Fruit fly (Drosophila melanogaster) whole organism, embryonic: ENCODE results near the gene CG17780.

ENCODE experiments used
- CG10274 ChIP-seq: fragments of 200-800 bp; sonication (Bioruptor generic); optimal IDR thresholded peaks from 3 replicates; lab custom pipeline; 2017; ENCODE audit warnings: missing biosample characterization, mild to moderate bottlenecking, missing genetic modification characterization
- CG10543 ChIP-seq: fragments of 200-800 bp; sonication (Bioruptor generic); optimal IDR thresholded peaks from 3 replicates; lab custom pipeline; 2017; ENCODE audit warnings: missing biosample characterization, mild to moderate bottlenecking, missing genetic modification characterization, moderate library complexity
- CG10654 ChIP-seq: fragments of 200-800 bp; sonication (Bioruptor generic); optimal IDR thresholded peaks from 2 replicates; lab custom pipeline; 2016; ENCODE audit warnings: missing biosample characterization, missing genetic modification characterization
- CG11560 ChIP-seq: fragments of 200-800 bp; sonication (Bioruptor generic); IDR thresholded peaks from 3 replicates; pipeline ENCODE4 v1.3.6; 2022; ENCODE audit warnings: missing biosample characterization, missing genetic modification characterization
- CG12104 ChIP-seq: fragments of 200-800 bp; sonication (Bioruptor generic); optimal IDR thresholded peaks from 3 replicates; lab custom pipeline; 2016; ENCODE audit warnings: missing biosample characterization, missing genetic modification characterization
- CG13624 ChIP-seq: fragments of 200-800 bp; sonication (Bioruptor generic); optimal IDR thresholded peaks from 2 replicates; lab custom pipeline; 2016; ENCODE audit warnings: missing biosample characterization, missing genetic modification characterization
- CG14667 ChIP-seq: fragments of 200-800 bp; sonication (Bioruptor generic); IDR thresholded peaks from 2 replicates; pipeline ENCODE4 v1.3.6; 2022; ENCODE audit warnings: missing biosample characterization, missing genetic modification characterization
- CG15514 ChIP-seq: fragments of 200-800 bp; sonication (Bioruptor generic); optimal IDR thresholded peaks from 3 replicates; lab custom pipeline; 2017; ENCODE audit warnings: missing biosample characterization, missing genetic modification characterization, mild to moderate bottlenecking, moderate library complexity, missing genetic modification reagents
- CG15696 ChIP-seq: fragments of 200-800 bp; sonication (Bioruptor generic); optimal IDR thresholded peaks from 2 replicates; lab custom pipeline; 2019; ENCODE audit warnings: missing biosample characterization, mild to moderate bottlenecking, missing genetic modification characterization, moderate library complexity
- CG18262 ChIP-seq: fragments of 200-800 bp; optimal IDR thresholded peaks from 3 replicates; lab custom pipeline; 2019; ENCODE audit warnings: missing biosample characterization, mild to moderate bottlenecking, missing genetic modification characterization, moderate library complexity
- CG18476 ChIP-seq: fragments of 200-800 bp; sonication (Bioruptor generic); optimal IDR thresholded peaks from 2 replicates; lab custom pipeline; 2016; ENCODE audit warnings: missing biosample characterization, mild to moderate bottlenecking, missing genetic modification characterization
- CG18619 ChIP-seq: fragments of 200-800 bp; sonication (Bioruptor generic); optimal IDR thresholded peaks from 3 replicates; lab custom pipeline; 2017; ENCODE audit warnings: missing biosample characterization, mild to moderate bottlenecking, missing genetic modification characterization
- CG2889 ChIP-seq: fragments of 200-800 bp; sonication (Bioruptor generic); IDR thresholded peaks from 3 replicates; pipeline ENCODE4 v1.3.6; 2022; ENCODE audit warnings: missing biosample characterization, missing genetic modification characterization
- CG30020 ChIP-seq: fragments of 200-800 bp; optimal IDR thresholded peaks from 2 replicates; lab custom pipeline; 2019; ENCODE audit warnings: missing biosample characterization, mild to moderate bottlenecking, missing genetic modification characterization, moderate library complexity
- CG4282 ChIP-seq: fragments of 200-800 bp; sonication (Bioruptor generic); optimal IDR thresholded peaks from 2 replicates; lab custom pipeline; 2016; ENCODE audit warnings: missing biosample characterization, missing genetic modification characterization
- CG6272 ChIP-seq: fragments of 200-800 bp; sonication (Bioruptor generic); IDR thresholded peaks from 2 replicates; pipeline ENCODE4 v1.3.6; 2022; ENCODE audit warnings: missing biosample characterization, missing genetic modification characterization
- CG8089 ChIP-seq: fragments of 200-800 bp; sonication (Bioruptor generic); optimal IDR thresholded peaks from 3 replicates; lab custom pipeline; 2016; ENCODE audit warnings: missing biosample characterization, missing genetic modification characterization
- CG9876 ChIP-seq: fragments of 200-800 bp; sonication (Bioruptor generic); optimal IDR thresholded peaks from 2 replicates; lab custom pipeline; 2016; ENCODE audit warnings: missing biosample characterization, missing genetic modification characterization
- CG9932 ChIP-seq: fragments of 200-800 bp; sonication (Bioruptor generic); IDR thresholded peaks from 2 replicates; pipeline ENCODE4 v1.3.6; 2022; ENCODE audit warnings: missing biosample characterization, missing genetic modification characterization
- E2f1 ChIP-seq: fragments of 200-800 bp; sonication (Bioruptor generic); IDR thresholded peaks from 2 replicates; pipeline ENCODE4 v1.3.6; 2022; ENCODE audit warnings: missing biosample characterization, missing genetic modification characterization
- Ets65A ChIP-seq: fragments of 200-800 bp; sonication (Bioruptor generic); peaks from one replicate; lab custom pipeline; 2016; ENCODE audit warnings: missing biosample characterization, missing genetic modification characterization
- GATAe ChIP-seq: fragments of 200-800 bp; sonication (Bioruptor generic); conservative IDR thresholded peaks from 2 replicates; pipeline ENCODE4 v1.3.6; 2022; ENCODE audit warnings: missing biosample characterization, missing genetic modification characterization
- HHEX ChIP-seq: fragments of 200-800 bp; sonication (Bioruptor generic); optimal IDR thresholded peaks from 3 replicates; lab custom pipeline; 2017; ENCODE audit warnings: missing biosample characterization, mild to moderate bottlenecking, missing genetic modification characterization, missing genetic modification reagents
- MTF-1 ChIP-seq: fragments of 200-800 bp; sonication (Bioruptor generic); optimal IDR thresholded peaks from 2 replicates; lab custom pipeline; 2018; ENCODE audit warnings: missing biosample characterization, mild to moderate bottlenecking, missing genetic modification characterization, borderline replicate concordance
- Mes4 ChIP-seq: fragments of 200-800 bp; sonication (Bioruptor generic); optimal IDR thresholded peaks from 2 replicates; lab custom pipeline; 2016; ENCODE audit warnings: missing biosample characterization, missing genetic modification characterization
- NK7.1 ChIP-seq: fragments of 200-800 bp; sonication (Bioruptor generic); optimal IDR thresholded peaks from 3 replicates; lab custom pipeline; 2016; ENCODE audit warnings: missing biosample characterization, missing genetic modification characterization
- Oli ChIP-seq: fragments of 200-800 bp; sonication (Bioruptor generic); optimal IDR thresholded peaks from 2 replicates; lab custom pipeline; 2018; ENCODE audit warnings: missing biosample characterization, mild to moderate bottlenecking, missing genetic modification characterization, moderate library complexity
- Sox102F ChIP-seq: fragments of 200-800 bp; sonication (Bioruptor generic); optimal IDR thresholded peaks from 2 replicates; lab custom pipeline; 2018; ENCODE audit warnings: missing biosample characterization, mild to moderate bottlenecking, missing genetic modification characterization, moderate library complexity
- Tbp ChIP-seq: fragments of >200 bp; optimal IDR thresholded peaks from 2 replicates; lab custom pipeline; 2018; ENCODE audit warnings: missing biosample characterization, missing genetic modification characterization
- amos ChIP-seq: fragments of 200-800 bp; sonication (Bioruptor generic); IDR thresholded peaks from 2 replicates; pipeline ENCODE4 v1.3.6; 2022; ENCODE audit warnings: missing biosample characterization, missing genetic modification characterization; ENCODE audit not compliant: partially characterized antibody
- ase ChIP-seq: fragments of 200-800 bp; sonication (Bioruptor generic); IDR thresholded peaks from 3 replicates; pipeline ENCODE4 v1.3.6; 2022; ENCODE audit warnings: missing biosample characterization, missing genetic modification characterization
- br ChIP-seq: fragments of >200 bp; optimal IDR thresholded peaks from 2 replicates; lab custom pipeline; 2017
- cad ChIP-seq: fragments of >200 bp; optimal IDR thresholded peaks from 2 replicates; lab custom pipeline; 2017; ENCODE audit warnings: missing biosample characterization, missing genetic modification characterization
- chinmo ChIP-seq: fragments of 200-800 bp; sonication (Bioruptor generic); IDR thresholded peaks from 4 replicates; pipeline ENCODE4 v1.3.6; 2022; ENCODE audit warnings: missing biosample characterization, missing genetic modification characterization; ENCODE audit not compliant: partially characterized antibody
- da ChIP-seq: fragments of 200-800 bp; sonication (Bioruptor generic); optimal IDR thresholded peaks from 2 replicates; lab custom pipeline; 2016; ENCODE audit warnings: missing biosample characterization, missing genetic modification characterization
- dati ChIP-seq: fragments of 200-800 bp; sonication (Bioruptor generic); IDR thresholded peaks from 2 replicates; pipeline ENCODE4 v1.3.6; 2022; ENCODE audit warnings: missing biosample characterization, missing genetic modification characterization
- eve ChIP-seq, 2 experiments: fragments of >200 bp; optimal IDR thresholded peaks; 2 replicates each; lab custom pipeline; 2017; ENCODE audit warnings: missing biosample characterization in 2 of 2, missing genetic modification characterization in 2 of 2
- exex ChIP-seq: fragments of 200-800 bp; sonication (Bioruptor generic); optimal IDR thresholded peaks from 4 replicates; lab custom pipeline; 2018; ENCODE audit warnings: missing biosample characterization, mild to moderate bottlenecking, missing genetic modification characterization, moderate library complexity
- fd96Cb ChIP-seq: fragments of 200-800 bp; sonication (Bioruptor generic); optimal IDR thresholded peaks from 2 replicates; lab custom pipeline; 2018; ENCODE audit warnings: missing biosample characterization, mild to moderate bottlenecking, missing genetic modification characterization, moderate library complexity
- grau ChIP-seq: fragments of 200-800 bp; optimal IDR thresholded peaks from 3 replicates; lab custom pipeline; 2019; ENCODE audit warnings: missing biosample characterization, mild to moderate bottlenecking, missing genetic modification characterization, moderate library complexity
- lbe ChIP-seq: fragments of 200-800 bp; sonication (Bioruptor generic); optimal IDR thresholded peaks from 2 replicates; lab custom pipeline; 2016; ENCODE audit warnings: missing biosample characterization, mild to moderate bottlenecking, missing genetic modification characterization
- luna ChIP-seq: fragments of 200-800 bp; sonication (Bioruptor generic); optimal IDR thresholded peaks from 2 replicates; lab custom pipeline; 2016; ENCODE audit warnings: missing biosample characterization, missing genetic modification characterization
- odd ChIP-seq: fragments of 200-800 bp; sonication (Bioruptor generic); optimal IDR thresholded peaks from 2 replicates; lab custom pipeline; 2017; ENCODE audit warnings: missing biosample characterization, mild to moderate bottlenecking, missing genetic modification characterization
- pan ChIP-seq, 4 experiments: fragments of >200 bp in 3 of 4; fragments of 200-800 bp in 1 of 4; sonication (Bioruptor generic) in 1 of 4; optimal IDR thresholded peaks in 3 of 4; IDR thresholded peaks in 1 of 4; 2 replicates each; pipeline versions ENCODE4 v1.3.6 to Lab custom; 2017 to 2022; ENCODE audit warnings: missing biosample characterization in 2 of 4, missing genetic modification characterization in 2 of 4, mixed read lengths in 1 of 4
- run ChIP-seq: fragments of 200-800 bp; sonication (Bioruptor generic); optimal IDR thresholded peaks from 3 replicates; lab custom pipeline; 2018; ENCODE audit warnings: missing biosample characterization, mild to moderate bottlenecking, missing genetic modification characterization
- sens ChIP-seq: fragments of 200-800 bp; sonication (Bioruptor generic); peaks from one replicate; lab custom pipeline; 2016; ENCODE audit warnings: missing biosample characterization, missing genetic modification characterization
- tin ChIP-seq: fragments of 200-800 bp; sonication (Bioruptor generic); optimal IDR thresholded peaks from 3 replicates; lab custom pipeline; 2016; ENCODE audit warnings: missing biosample characterization, missing genetic modification characterization
- tio ChIP-seq: fragments of 200-800 bp; sonication (Bioruptor generic); optimal IDR thresholded peaks from 2 replicates; lab custom pipeline; 2017; ENCODE audit warnings: missing biosample characterization, missing genetic modification characterization, inconsistent platforms
- tll ChIP-seq, 2 experiments: fragments of 200-800 bp in 1 of 2; fragments of >200 bp in 1 of 2; sonication (Bioruptor generic) in 1 of 2; optimal IDR thresholded peaks; 2 replicates each; lab custom pipeline; 2017 to 2019; ENCODE audit warnings: missing biosample characterization in 2 of 2, missing genetic modification characterization in 2 of 2, mild to moderate bottlenecking in 1 of 2, moderate library complexity in 1 of 2
- zfh2 ChIP-seq: fragments of 200-800 bp; sonication (Bioruptor generic); optimal IDR thresholded peaks from 2 replicates; lab custom pipeline; 2016; ENCODE audit warnings: missing biosample characterization, missing genetic modification characterization

Gene CG17780

DNA sequence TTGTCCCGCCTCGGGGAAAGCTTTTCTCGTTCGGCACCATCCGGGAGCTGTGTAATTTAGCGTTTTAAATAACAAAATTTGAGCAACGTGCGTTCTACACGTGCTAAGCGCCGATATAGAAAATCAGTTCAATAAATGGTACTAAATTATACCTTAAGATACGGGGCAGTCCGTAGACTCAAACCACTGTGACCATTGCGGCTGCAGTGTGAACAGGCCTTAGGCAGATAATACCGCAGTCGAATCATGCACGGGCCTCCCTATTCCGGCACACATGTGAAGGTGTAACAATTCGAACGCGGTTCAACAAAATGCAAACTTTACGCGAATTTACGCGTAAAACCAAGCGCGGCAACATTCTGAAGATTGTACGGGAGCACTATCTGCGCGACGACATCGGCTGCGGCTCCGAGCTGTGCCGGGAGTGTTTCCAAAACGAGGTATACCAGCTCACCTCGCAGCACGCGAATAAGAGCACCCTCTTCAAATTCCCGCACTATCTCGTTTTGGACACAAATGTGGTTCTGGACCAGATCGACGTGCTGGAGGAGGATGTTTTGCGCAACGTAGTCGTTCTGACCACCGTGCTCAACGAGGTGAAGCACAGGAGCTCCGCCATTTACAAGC is 51.6 kb downstream of the CG17780 start, which contains the start of the genes Rrp5 and Dis3:
Rrp5 (minus strand) TSS at position 135 of the 627 bp plus-strand sequence.
Dis3 (plus strand) TSS at position 252 of the 627 bp plus-strand sequence.
- TF ChIP-seq chinmo (0 out of 4 replicates have a peak, but pooled peaks have one; percentile 30), exex (tag; lab: Kevin White, UChicago) (no peak), CG15696 (tag; lab: Kevin White, UChicago) (peak; percentile 29), tin (GFP tag; lab: Kevin White, UChicago) (peak; percentile 28), odd (GFP tag; lab: Kevin White, UChicago) (no peak), cad (GFP tag; lab: Kevin White, UChicago) (no peak), zfh2 (peak; percentile 51), Ets65A (peak; percentile 66), CG9876 (GFP tag; lab: Kevin White, UChicago) (peak; percentile 57), da (no peak), CG8089 (peak; percentile 7), NK7.1 (GFP tag; lab: Kevin White, UChicago) (no peak), CG2889 (GFP tag; lab: Robert Waterston, UW) (no peak), grau (tag; lab: Kevin White, UChicago) (no peak), Tbp (GFP tag; lab: Kevin White, UChicago) (no peak), Mes4 (GFP tag; lab: Kevin White, UChicago) (no peak), HHEX (GFP tag; lab: Kevin White, UChicago) (no peak), CG11560 (tag; lab: Robert Waterston, UW) (peak; percentile 13; the same call in 1 of the 3 replicates), CG30020 (tag; lab: Kevin White, UChicago) (peak; percentile 94), sens (GFP tag; lab: Kevin White, UChicago) (peak; percentile 93), lbe (GFP tag; lab: Kevin White, UChicago) (no peak), run (tag; lab: Kevin White, UChicago) (no peak), E2f1 (0 out of 2 replicates have a peak, but pooled peaks have one; percentile 22), eve (GFP tag; optimal IDR thresholded peaks at IDR 0.05; lab: Kevin White, UChicago) (no peak), GATAe (GFP tag; lab: Robert Waterston, UW) (peak; percentile 85), MTF-1 (GFP tag; lab: Kevin White, UChicago) (no peak), CG14667 (no peak), fd96Cb (tag; lab: Kevin White, UChicago) (no peak), CG12104 (GFP tag; lab: Kevin White, UChicago) (no peak), CG9932 (peak; percentile 77), Sox102F (GFP tag; lab: Kevin White, UChicago) (no peak), CG15514 (peak; percentile 85), CG10274 (GFP tag; lab: Kevin White, UChicago) (no peak), CG6272 (GFP tag; lab: Robert Waterston, UW) (peak; percentile 55), CG13624 (GFP tag; lab: Kevin White, UChicago) (peak; percentile 53), CG10654 (GFP tag; lab: Kevin White, UChicago) (no peak), ase (0 out of 3 replicates have a peak, but pooled peaks have one; percentile 49), tio (GFP tag; lab: Kevin White, UChicago) (no peak), Oli (tag; lab: Kevin White, UChicago) (no peak), tll (GFP tag; optimal IDR thresholded peaks at IDR 0.05; lab: Kevin White, UChicago) (no peak), CG18476 (GFP tag; lab: Kevin White, UChicago) (no peak), CG10543 (no peak), br (no peak), CG18262 (tag; lab: Kevin White, UChicago) (no peak), amos (GFP tag; lab: Robert Waterston, UW) (peak; percentile 58), luna (GFP tag; lab: Kevin White, UChicago) (no peak), dati (GFP tag; lab: Robert Waterston, UW) (no peak), CG4282 (GFP tag; lab: Kevin White, UChicago) (no peak), CG18619 (GFP tag; lab: Kevin White, UChicago) (no peak), pan (optimal IDR thresholded peaks at IDR 0.05; lab: Kevin White, UChicago) (no peak), pan (GFP tag; optimal IDR thresholded peaks at IDR 0.05 in 1 of 2, IDR thresholded peaks at IDR 0.05 in 1 of 2) (peak in 1 of 2 experiments; percentile 18)
